Worm (Caenorhabditis elegans) whole organism, dauer: ENCODE measurements around the gene unc-10.

Experiments
- unc-62 ChIP-seq: sonication (generic microtip); optimal IDR thresholded peaks from 2 replicates; lab custom pipeline; 2017; ENCODE audit warnings: missing biosample characterization, missing genetic modification reagents, missing genetic modification characterization

The unc-10 gene

DNA sequence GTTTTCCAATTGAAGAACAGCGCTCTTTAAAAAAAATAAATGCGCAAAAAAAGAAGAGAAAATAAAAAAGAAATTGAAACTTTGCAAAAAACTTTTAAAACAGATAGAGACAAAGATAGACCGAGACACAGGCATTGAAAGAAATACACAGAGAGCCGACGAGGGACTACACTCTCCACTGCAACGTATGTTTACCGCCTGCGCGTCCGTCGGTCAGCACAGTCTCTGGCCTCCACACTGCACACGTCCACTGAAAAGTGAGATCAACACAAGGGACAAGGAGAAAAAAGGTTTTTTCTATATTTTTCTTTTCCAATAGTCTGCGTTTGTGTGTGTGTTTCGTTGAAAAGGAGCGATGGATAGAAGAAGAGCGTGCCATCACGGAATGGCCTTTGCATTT lies 26.3 kb upstream of the unc-10 start:
- no peak for TF ChIP-seq unc-62

DNA sequence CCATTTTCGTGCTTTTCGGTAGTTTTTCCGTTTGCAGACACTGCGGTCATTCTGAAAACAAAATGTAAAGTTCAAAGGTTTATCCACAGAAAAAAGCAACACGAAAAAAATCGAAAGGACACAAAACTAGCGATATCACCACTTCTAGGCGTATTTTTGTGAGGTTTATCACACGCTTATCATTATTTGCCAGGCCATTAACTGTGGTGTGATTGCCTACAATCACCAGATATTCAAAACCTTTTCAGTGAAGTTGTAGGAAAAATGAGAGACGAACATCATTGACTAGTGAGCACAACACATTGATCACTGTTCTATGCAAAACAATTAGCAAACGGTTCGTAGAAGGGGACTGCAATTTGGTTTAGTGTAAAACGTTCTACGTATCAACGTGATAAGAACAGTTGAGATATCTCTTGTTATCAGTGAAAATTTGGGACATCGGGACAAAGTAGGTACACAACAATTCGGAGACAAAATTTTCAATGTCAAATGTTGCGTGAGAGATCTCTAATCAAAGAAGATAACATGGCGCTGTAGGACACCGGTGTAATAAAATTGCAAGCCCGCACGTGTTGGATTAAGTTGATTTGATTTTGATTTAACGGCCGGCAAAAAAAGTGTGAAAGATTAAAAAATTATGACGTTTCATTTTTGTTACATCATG lies 25.5 kb upstream of the unc-10 start, which contains the start of gene sur-5:
sur-5 (minus strand) TSS at position 51 of the 667 bp plus-strand sequence.
- TF ChIP-seq unc-62: no peak

DNA sequence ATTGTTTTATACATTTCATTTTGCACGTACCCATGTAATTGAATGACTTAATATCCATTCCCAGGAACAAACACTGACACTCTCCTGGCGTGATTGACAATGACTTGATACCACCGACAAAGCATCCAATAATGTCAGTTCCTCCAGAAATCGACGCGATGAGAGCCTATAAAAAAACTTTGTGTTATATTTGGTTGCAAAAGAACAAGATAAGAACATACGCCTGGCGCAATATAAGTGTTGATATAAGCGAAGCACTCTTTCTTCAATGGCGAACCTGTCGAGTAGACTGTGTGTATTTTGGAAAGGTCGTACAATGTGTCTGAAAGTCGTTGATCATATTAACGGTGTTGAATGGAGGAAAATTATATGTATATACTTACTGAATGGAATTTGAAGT lies 23.0 kb upstream of the unc-10 start:
- TF ChIP-seq unc-62: no peak

DNA sequence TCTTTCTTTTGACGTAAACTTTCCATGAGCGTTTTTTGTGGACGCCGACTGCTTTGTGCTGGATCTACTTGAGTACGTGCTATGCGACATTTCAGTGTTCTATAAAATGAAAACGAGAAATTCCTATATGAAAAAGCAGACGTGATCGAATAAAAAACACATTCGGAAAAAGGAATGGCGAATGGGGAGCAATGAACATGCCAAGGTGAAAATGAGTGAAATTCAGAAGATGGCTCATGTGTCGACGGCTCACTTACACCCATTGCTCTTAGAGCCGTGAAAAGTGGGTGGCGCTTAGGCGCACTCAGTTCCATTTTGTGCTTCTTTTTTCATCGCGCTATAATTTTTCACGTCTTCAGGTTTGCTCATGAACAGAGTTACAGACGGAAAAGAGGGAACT lies 18.5 kb upstream of the unc-10 start, which contains the start of gene K03A1.4:
K03A1.4 (minus strand) TSS at position 101 of the 400 bp plus-strand sequence.
- TF ChIP-seq unc-62: no peak

DNA sequence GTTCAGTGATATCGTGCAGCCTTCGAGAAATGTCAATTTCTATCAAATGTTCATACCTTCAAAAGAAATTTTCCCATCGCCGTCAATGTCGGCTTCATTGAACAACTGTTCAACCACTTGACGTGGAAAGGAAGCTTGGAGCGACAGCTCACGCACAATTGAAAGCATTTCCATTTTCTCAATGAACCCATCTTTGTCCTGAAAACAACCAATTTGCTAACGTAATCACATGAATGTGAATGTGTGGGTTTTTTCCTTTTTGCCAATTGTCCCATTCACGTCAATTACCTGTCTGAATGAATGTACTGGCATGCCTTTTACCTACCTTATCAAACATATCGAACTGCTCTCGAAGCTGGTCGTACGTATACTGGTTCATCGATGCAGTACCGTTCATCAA lies 16.2 kb upstream of the unc-10 start:
- no peak for TF ChIP-seq unc-62

DNA sequence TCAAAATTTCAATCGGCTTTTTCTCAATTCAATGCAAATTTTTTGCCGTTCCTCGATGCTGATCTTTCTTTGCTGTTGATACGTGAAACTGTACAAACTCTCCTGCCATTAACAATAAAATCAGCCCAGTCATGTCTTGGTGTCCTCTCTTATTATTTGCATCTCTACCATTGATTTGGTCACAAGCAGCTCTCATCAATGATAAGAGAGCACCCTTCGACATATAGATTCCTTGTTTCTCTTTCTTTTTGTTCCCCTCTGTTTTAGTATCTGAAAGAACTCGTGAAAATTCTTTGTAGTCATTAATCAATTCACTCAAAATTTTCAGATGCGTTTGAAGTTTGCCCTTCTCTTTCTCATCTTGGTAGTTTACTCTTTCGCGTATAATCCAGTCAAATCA lies 11.7 kb upstream of the unc-10 start, which contains the start of gene lron-7:
lron-7 (plus strand) TSS at position 323 of the 400 bp plus-strand sequence.
- no peak for TF ChIP-seq unc-62

DNA sequence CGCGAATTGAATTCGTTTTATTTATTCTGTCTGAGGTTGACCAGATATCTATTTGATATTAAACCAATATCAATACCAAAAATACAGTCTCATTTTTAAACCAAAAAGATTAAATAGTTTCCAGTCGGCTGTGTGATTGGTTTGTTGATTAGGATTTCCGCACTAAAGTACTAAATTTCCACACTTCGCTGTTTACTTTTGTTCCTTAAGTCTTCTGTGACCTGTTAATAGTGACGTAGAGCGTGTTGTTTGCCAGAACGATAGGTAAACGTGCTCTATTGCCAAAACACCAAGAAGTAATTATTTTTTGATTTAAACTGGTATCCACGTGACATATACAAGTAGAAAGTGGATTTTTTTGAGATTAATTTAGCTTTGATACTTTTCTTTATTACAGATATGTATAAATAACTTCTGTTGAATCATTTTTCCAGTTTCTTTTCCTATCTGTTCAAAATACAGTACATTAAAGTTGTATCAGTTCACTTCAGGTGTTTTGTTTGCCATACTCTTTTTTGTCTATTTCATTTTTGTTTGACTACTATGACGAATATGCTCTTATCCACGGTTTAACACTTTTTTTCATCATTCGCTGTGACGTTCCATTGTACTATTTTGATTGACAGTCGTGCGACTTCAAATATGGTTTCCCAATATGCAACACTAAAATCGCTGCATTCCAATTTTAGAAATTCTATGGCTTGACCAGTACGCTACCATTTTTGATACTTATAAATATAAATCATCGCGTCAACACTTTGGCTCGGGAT lies 10.9 kb upstream of the unc-10 start:
- no peak for TF ChIP-seq unc-62

DNA sequence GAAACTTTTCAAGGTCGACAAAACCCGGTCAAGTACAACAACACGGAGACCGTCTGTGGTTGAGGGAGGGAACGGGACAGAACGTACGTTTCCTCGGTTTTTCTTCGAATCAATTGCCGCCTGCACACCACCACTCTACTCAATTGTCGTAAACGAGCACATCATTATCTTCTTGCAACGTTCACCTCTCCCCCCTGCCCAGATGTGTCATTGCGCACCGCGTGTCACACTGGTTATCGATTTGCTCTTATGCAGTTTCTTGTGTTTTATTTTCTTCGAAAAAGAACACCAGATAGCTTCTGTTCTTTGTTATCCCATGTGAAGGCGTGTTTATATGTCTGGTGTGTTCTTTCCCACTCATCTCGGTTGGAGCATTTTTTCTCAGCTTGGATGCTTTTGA lies 9.4 kb upstream of the unc-10 start:
- TF ChIP-seq unc-62: no peak

DNA sequence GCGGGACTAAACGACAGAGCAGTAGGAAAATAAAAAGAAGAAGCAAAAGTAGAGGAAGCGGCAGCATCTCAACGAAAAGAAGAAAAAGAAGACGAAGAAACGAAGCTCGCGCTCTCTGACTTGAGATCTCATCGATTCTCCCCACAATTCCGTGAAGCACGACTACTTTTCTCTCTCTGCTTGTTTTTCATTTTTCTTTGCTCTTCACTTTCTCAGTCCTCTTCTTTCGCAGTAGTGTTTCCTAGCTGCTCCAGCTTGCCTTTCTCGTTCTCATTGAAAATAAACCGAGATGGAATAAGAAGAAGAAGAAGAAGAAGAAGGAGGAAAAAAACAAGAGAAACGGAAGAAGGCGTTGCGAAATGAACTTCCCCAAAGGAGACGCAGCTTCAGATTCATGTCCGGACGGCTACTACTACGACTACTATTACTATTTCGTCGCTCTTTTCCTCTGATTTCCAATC lies 4.6 kb upstream of the unc-10 start:
- TF ChIP-seq unc-62: no peak

DNA sequence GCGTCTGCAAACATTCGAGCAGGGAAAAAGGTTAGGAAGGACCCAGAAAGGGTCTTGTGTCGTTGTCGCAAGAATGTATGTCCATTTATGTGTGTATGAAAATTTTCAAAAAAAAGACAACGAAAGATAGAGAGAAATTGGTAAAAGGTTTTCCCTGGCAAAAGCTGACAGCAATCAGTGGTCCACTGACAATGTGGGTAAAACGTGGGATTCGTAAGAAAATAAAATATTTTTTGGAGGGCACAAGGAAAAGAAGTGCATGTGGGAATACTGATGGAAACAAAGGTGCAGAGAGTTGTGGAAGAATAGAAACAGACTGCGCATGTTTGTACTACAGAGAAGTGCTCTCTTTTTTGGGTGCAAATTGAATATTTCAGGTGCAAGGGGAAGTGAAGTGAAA lies 3.0 kb upstream of the unc-10 start:
- no peak for TF ChIP-seq unc-62

DNA sequence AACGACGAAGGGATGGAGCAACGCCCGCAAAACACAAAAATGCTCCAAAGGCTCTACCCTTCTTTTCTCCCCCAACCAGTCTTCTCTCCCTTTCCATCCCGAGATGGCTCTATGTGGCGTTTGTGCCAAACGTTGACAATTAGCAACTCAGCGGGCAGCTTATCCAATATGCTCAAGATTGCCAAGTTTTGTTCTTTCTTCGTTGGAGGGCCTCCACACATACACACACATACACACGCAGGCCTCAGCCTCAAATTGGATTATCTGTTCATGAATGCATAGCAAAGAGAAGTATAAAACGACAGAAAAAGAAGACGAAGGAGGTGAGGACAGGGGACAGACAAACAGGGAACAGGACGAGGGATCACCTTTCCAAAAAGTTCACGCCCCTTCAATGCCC lies 1.2 kb upstream of the unc-10 start:
- TF ChIP-seq unc-62: no peak

DNA sequence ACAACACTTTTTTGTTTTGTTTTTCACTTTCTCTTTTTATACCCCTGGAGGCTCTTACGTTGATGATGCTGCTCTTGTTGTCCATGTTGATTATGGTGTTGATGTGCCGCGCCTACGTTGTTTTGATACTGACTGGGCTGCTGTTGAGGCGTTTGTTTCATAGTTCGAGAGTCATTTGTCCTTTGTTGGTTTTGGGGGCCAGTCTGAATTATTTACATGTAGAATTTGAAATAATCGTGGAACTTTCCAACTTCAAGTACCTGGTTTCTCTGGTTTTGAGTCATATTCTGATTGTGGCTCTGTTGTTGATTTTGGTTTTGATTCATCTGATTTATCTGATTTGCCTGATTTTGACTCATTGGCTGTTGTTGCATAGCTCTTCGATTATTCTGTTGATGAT lies 2.0 kb downstream of the unc-10 start:
- no peak for TF ChIP-seq unc-62

DNA sequence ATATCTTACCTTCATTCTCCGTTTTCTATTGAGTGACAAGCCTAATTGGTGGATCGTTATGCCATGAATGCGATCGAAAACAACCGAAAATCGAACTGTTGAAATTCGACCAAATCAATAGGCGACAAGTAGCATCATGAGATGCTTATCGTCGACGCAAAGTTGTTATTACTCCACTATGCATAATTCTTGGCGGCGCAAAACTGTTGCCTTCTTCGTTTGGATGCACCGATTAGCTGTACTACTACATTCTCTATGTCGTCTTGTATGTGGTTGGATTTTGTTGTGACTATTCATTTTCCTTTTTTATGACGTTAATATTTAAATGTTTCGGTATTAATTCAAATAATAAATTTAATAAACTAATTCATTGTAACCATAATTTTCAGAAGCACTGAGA lies 8.2 kb downstream of the unc-10 start, which contains the start of gene F46H5.11:
F46H5.11 (minus strand) TSS at position 101 of the 400 bp plus-strand sequence.
- no peak for TF ChIP-seq unc-62

DNA sequence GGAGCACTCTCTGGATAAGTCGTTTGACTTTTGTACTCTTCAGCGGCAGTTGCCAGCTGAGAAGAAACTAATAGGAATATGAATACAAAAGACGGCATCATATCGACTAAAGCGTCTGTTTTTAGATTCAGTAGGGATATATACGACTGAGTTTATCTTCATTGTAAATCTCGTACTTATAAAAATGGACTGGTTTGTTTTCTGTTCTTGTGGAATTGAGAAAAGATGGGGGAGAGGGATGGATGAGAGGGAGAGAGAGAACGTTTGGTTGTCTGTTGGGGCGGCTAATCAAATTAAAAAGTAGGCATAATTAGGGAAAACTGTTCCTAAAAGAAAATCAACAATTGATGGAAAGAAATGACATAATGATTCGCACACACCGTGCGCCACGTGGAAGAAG lies 10.7 kb downstream of the unc-10 start, which contains the start of gene grd-7:
grd-7 (minus strand) TSS at position 101 of the 400 bp plus-strand sequence.
- TF ChIP-seq unc-62: no peak

DNA sequence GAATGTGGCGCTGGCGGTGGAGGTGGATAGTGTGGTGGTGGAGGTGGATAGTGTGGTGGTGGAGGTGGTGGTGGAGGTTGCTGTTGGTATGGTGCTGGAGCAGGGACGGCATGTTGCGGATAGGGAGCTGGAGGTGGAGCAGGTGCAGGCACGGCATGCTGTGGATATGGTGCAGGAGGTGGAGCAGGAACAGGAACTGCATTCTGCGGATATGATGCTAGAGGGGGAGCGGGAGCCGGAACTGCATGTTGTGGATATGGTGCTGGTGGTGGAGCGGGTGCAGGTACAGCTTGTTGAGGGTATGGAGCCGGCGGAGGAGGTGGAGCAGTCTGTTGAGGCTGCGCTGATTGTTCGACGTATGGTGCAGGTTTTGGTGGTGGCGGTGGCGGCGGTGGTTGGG lies 11.2 kb downstream of the unc-10 start:
- TF ChIP-seq unc-62: no peak

DNA sequence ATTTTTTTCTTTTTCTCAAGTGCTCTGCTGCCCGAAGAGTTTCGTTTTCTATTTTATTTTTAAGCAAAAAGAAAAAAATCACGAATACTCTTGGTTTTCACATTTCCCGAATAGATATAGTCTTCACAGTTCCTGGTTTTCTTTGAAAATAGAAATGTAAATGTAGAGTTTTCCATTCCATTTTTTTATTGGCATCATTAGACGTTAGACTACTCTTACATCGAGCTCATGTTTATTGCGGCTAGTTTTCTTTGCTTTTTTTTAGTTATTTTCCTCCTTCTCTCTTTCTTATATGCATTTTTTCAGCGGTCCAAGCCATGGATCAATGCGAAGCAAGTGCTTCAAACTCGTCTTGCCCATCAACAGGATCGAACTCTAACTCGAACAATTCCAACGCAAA lies 14.8 kb downstream of the unc-10 start, which contains the start of gene F46H5.2:
F46H5.2 (plus strand) TSS at position 301 of the 400 bp plus-strand sequence.
- no peak for TF ChIP-seq unc-62

DNA sequence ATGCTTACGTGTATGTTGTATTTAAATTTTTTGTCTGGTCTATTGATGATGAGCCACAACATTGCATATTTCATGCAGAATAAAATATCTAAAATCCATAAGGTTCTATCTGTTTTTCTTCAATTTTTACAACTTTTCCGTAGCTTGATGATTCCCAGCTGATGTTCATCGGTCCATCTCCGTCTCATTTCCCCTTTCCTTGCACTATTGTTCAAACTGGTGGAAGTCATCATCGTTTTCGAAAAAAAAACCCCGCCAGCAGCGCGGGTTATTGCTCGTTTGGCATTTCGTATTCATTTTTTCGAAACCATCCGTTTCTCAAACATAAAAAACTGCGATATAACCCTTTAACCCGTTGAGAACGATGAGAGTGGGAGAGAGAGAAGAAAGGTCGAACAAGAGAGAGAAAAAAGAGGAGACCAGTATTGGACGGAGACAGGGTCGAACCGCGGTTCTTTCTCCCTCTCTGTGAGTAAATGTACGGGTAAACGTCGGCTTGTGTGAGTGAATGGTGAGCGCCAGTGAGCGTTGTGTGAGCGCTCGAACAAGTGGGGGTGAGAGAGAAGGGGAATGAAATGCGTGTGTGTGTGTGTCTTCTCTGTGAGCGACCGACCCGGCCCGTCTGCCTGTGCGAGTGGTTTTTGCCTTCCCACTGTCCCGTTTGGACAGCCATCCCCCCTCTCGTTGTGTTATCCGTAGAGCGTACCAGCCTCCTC lies 15.4 kb downstream of the unc-10 start:
- TF ChIP-seq unc-62: no peak
